Worm (Caenorhabditis elegans) whole organism, L4/young adult: ENCODE results near the gene tbb-4.

Experiments
- W03F9.2 ChIP-seq: fragments of 150-350 bp; optimal IDR thresholded peaks from 2 replicates; lab custom pipeline; 2014; ENCODE audit warnings: missing biosample characterization, missing genetic modification characterization
- dao-5 ChIP-seq: sonication (generic microtip); optimal IDR thresholded peaks from 2 replicates; lab custom pipeline; 2016; ENCODE audit warnings: missing genotype, missing genetic modification characterization, moderate library complexity, missing compliant biosample characterization
- him-1 ChIP-seq: sonication (generic microtip); optimal IDR thresholded peaks from 2 replicates; lab custom pipeline; 2016; ENCODE audit warnings: missing genotype, missing genetic modification reagents, missing genetic modification characterization, missing compliant biosample characterization

DNA sequence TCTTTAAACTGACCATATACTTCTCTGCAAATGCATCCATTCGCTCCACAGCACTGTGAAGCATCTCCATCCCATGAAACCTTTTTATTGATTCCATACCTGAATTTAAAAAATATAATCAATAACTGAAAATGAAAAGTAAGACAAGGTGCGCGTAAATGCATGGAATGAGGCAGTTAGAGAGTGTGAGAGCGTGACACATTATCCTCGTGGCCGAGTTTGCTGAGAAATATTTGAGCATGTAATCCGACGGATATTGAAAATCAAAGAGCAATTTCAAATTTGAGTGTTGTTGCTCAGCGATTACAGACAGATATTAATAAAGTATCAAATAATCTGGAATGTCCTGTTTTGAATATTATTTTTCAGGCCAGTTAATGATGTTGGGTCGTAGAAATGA, 12.6 kb upstream of the tbb-4 start, which contains the start of gene ZK899.7:
- no peak for TF ChIP-seq W03F9.2 (tag; lab: Kevin White, UChicago)
- TF ChIP-seq him-1 (tag; lab: Kevin White, UChicago), result no peak
- no peak for TF ChIP-seq dao-5
